Worm (Caenorhabditis elegans) whole organism, L1 larva: ENCODE results near the gene acs-11.

Source experiments
- ama-1 ChIP-seq: fragments of 150-350 bp; optimal IDR thresholded peaks from 2 replicates; lab custom pipeline; 2014
- efl-3 ChIP-seq: fragments of 200-800 bp; sonication (Bioruptor generic); optimal IDR thresholded peaks from 2 replicates; lab custom pipeline; 2018; ENCODE audit warnings: mild to moderate bottlenecking, missing genetic modification characterization, missing compliant biosample characterization
- lin-13 ChIP-seq: fragments of 150-350 bp; optimal IDR thresholded peaks from 2 replicates; lab custom pipeline; 2014; ENCODE audit warnings: missing biosample characterization, missing genetic modification reagents, missing genetic modification characterization
- lsy-2 ChIP-seq, 2 experiments: fragments of 150-350 bp; optimal IDR thresholded peaks; 2 replicates each; lab custom pipeline; 2014; ENCODE audit warnings: missing biosample characterization in 2 of 2, missing genetic modification characterization in 2 of 2
- skn-1 ChIP-seq: fragments of 150-350 bp; optimal IDR thresholded peaks from 2 replicates; lab custom pipeline; 2014; ENCODE audit warnings: missing biosample characterization, missing genetic modification characterization

- TF ChIP-seq lin-13: no peak
- no peak for TF ChIP-seq skn-1 (tag; lab: Kevin White, UChicago)
- no peak for TF ChIP-seq ama-1 (lab: Kevin White, UChicago)
- no peak for TF ChIP-seq lsy-2 (tag; optimal IDR thresholded peaks at IDR 0.05; lab: Kevin White, UChicago)
- TF ChIP-seq efl-3 (GFP tag; lab: Kevin White, UChicago): no peak
These were observed 24.3 kb downstream of the acs-11 start, which contains the start of gene ttm-2 for ce11 chrII:4766284-4766683.
